Worm (Caenorhabditis elegans): ENCODE measurements around the gene svop-1.

The svop-1 gene

ce11 chrIII:8893464-8893863 lies 8.2 kb upstream of the svop-1 start, which contains the start of gene ZK637.4:
ZK637.4 (plus strand) TSS chrIII:8893764.
- TF ChIP-seq ceh-9 (tag; optimal IDR thresholded peaks at IDR 0.05) = no peak
- no peak for TF ChIP-seq gmeb-2 (tag; optimal IDR thresholded peaks at IDR 0.05)
- no peak for TF ChIP-seq K09A11.1 (tag; optimal IDR thresholded peaks at IDR 0.05; ENCODE audit: insufficient read depth)
- no peak for TF ChIP-seq unc-55 (GFP tag; optimal IDR thresholded peaks at IDR 0.05)
- no peak for TF ChIP-seq pha-4 (tag; optimal IDR thresholded peaks at IDR 0.05)
- no peak for TF ChIP-seq elt-2 (tag; optimal IDR thresholded peaks at IDR 0.05)
- no peak for TF ChIP-seq unc-3 (GFP tag; conservative IDR thresholded peaks at IDR 0.05)
- TF ChIP-seq unc-3 (tag; optimal IDR thresholded peaks at IDR 0.05) = no peak
- TF ChIP-seq madf-2 (tag; optimal IDR thresholded peaks at IDR 0.05) = no peak
- TF ChIP-seq zip-5 (tag; optimal IDR thresholded peaks at IDR 0.05) = no peak
- TF ChIP-seq pha-2 (tag; optimal IDR thresholded peaks at IDR 0.05) = no peak
- no peak for TF ChIP-seq hlh-6 (tag; optimal IDR thresholded peaks at IDR 0.05)
- no peak for TF ChIP-seq C08G9.2 (tag; optimal IDR thresholded peaks at IDR 0.05)
- TF ChIP-seq fax-1 (tag; optimal IDR thresholded peaks at IDR 0.05) = no peak
- no peak for TF ChIP-seq ceh-6 (GFP tag; optimal IDR thresholded peaks at IDR 0.05)
- TF ChIP-seq pat-9 (tag; optimal IDR thresholded peaks at IDR 0.05) = no peak
- TF ChIP-seq sox-4 (tag; optimal IDR thresholded peaks at IDR 0.05) = no peak
- TF ChIP-seq mec-3 (tag; optimal IDR thresholded peaks at IDR 0.05; ENCODE audit: borderline replicate concordance) = no peak
- no peak for TF ChIP-seq tbx-7 (tag; optimal IDR thresholded peaks at IDR 0.05)
- TF ChIP-seq ceh-19 (GFP tag; optimal IDR thresholded peaks at IDR 0.05) = no peak
- no peak for TF ChIP-seq nhr-232 (tag; optimal IDR thresholded peaks at IDR 0.05)

- TF ChIP-seq npax-4 (tag; optimal IDR thresholded peaks at IDR 0.05) (no peak), fax-1 (tag; optimal IDR thresholded peaks at IDR 0.05) (no peak), sdc-2 (tag; optimal IDR thresholded peaks at IDR 0.05) (no peak), ceh-22 (tag; optimal IDR thresholded peaks at IDR 0.05) (no peak), ceh-6 (GFP tag; optimal IDR thresholded peaks at IDR 0.05) (no peak), ttx-3 (tag; optimal IDR thresholded peaks at IDR 0.05) (no peak), pag-3 (tag; optimal IDR thresholded peaks at IDR 0.05; ENCODE audit: borderline replicate concordance) (no peak), sox-2 (GFP tag; IDR thresholded peaks at IDR 0.05) (no peak), che-1 (tag; optimal IDR thresholded peaks at IDR 0.05) (no peak), unc-3 (GFP tag; conservative IDR thresholded peaks at IDR 0.05) (no peak), unc-3 (tag; optimal IDR thresholded peaks at IDR 0.05) (no peak), nhr-11 (tag; optimal IDR thresholded peaks at IDR 0.05) (no peak)
Observed at ce11 chrIII:8889931-8890330, 4.6 kb upstream of the svop-1 start, which contains the start of gene lnkn-1. lnkn-1 (plus strand) TSS chrIII:8890231.

DNA sequence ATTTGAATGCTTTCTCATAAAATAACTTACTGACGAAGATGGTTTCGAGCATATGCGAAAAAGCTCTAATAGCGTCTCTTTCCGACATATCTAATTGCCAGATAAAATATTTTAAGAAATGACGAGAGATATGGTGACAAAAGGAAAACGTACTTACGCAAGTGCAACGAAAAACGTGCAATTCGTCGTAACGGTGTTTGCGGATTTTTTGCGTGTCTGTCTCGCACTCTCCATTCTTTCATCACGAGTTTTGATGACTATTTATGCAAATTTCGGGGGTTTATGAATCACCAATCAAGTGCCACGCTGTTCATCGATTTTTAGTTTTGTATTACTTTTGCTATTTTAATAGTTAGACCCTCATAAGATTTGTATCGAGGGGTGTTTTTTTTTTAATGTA lies 3.7 kb upstream of the svop-1 start, which contains the start of gene ZK637.14:
Gene ZK637.14 (minus strand): TSS at position 201 of the 400 bp plus-strand sequence.
- TF ChIP-seq ceh-22 (tag; optimal IDR thresholded peaks at IDR 0.05) (no peak), ceh-14 (tag; optimal IDR thresholded peaks at IDR 0.05) (no peak), unc-55 (GFP tag; optimal IDR thresholded peaks at IDR 0.05) (peak; percentile 35), unc-42 (tag; optimal IDR thresholded peaks at IDR 0.05) (peak; percentile 60), ceh-31 (tag; optimal IDR thresholded peaks at IDR 0.05) (peak; percentile 3), hlh-30 (tag; optimal IDR thresholded peaks at IDR 0.05; ENCODE audit: insufficient read depth) (peak; percentile 91), nfya-1 (tag; optimal IDR thresholded peaks at IDR 0.05) (peak; percentile 39)

ce11 chrIII:8887184-8887801 lies 2.0 kb upstream of the svop-1 start, which contains the start of gene famh-136:
famh-136 (plus strand) TSS chrIII:8887751.
- no peak for TF ChIP-seq hlh-13 (GFP tag; optimal IDR thresholded peaks at IDR 0.05)
- TF ChIP-seq ceh-34 (tag; optimal IDR thresholded peaks at IDR 0.05) = no peak
- no peak for TF ChIP-seq sox-2 (GFP tag; IDR thresholded peaks at IDR 0.05)
- peak; percentile 75 for TF ChIP-seq elt-2 (tag; optimal IDR thresholded peaks at IDR 0.05)
- TF ChIP-seq ceh-14 (tag; optimal IDR thresholded peaks at IDR 0.05) = peak; percentile 78
- TF ChIP-seq nfya-1 (tag; optimal IDR thresholded peaks at IDR 0.05) = peak; percentile 59
- TF ChIP-seq pax-1 (tag; optimal IDR thresholded peaks at IDR 0.05) = no peak
- TF ChIP-seq K02D7.2 (tag; optimal IDR thresholded peaks at IDR 0.05) = peak; percentile 9
- TF ChIP-seq pros-1 (tag; optimal IDR thresholded peaks at IDR 0.05) = no peak
- TF ChIP-seq hlh-30 (tag; optimal IDR thresholded peaks at IDR 0.05; ENCODE audit: insufficient read depth) = no peak
- TF ChIP-seq dmd-4 (tag; optimal IDR thresholded peaks at IDR 0.05; ENCODE audit: borderline replicate concordance) = no peak
- no peak for TF ChIP-seq madf-2 (tag; optimal IDR thresholded peaks at IDR 0.05)
- TF ChIP-seq sox-4 (tag; optimal IDR thresholded peaks at IDR 0.05) = peak; percentile 57
- TF ChIP-seq syd-9 (tag; optimal IDR thresholded peaks at IDR 0.05) = no peak
- TF ChIP-seq lin-11 (tag; optimal IDR thresholded peaks at IDR 0.05) = peak; percentile 26
- no peak for TF ChIP-seq ets-4 (tag; optimal IDR thresholded peaks at IDR 0.05)
- peak; percentile 35 for TF ChIP-seq pqm-1 (tag; optimal IDR thresholded peaks at IDR 0.05)
- TF ChIP-seq C38D4.7 (GFP tag; optimal IDR thresholded peaks at IDR 0.05) = no peak
- TF ChIP-seq ceh-18 (tag; optimal IDR thresholded peaks at IDR 0.05) = peak; percentile 29
- TF ChIP-seq pag-3 (tag; optimal IDR thresholded peaks at IDR 0.05; ENCODE audit: borderline replicate concordance) = no peak
